Worm (Caenorhabditis elegans): ENCODE results near the gene F41H10.3.
A peak's percentile ranks its signal among the peaks of the same experiment; 100 is the strongest.

Gene F41H10.3

ce11 chrIV:5334518-5334917, 35.1 kb upstream of the F41H10.3 start (continued):
- TF ChIP-seq alr-1 (tag; optimal IDR thresholded peaks at IDR 0.05; ENCODE audit: borderline replicate concordance) (no peak), fkh-4 (tag; optimal IDR thresholded peaks at IDR 0.05; ENCODE audit: borderline replicate concordance) (no peak), ceh-8 (GFP tag; optimal IDR thresholded peaks at IDR 0.05) (peak; percentile 39), F16B12.6 (tag; optimal IDR thresholded peaks at IDR 0.05) (no peak), ztf-4 (tag; optimal IDR thresholded peaks at IDR 0.05) (no peak), lin-13 (GFP tag; optimal IDR thresholded peaks at IDR 0.05) (peak; percentile 32), xbp-1 (tag; optimal IDR thresholded peaks at IDR 0.05) (peak; percentile 50), hlh-4 (tag; optimal IDR thresholded peaks at IDR 0.05) (no peak), zip-4 (GFP tag; optimal IDR thresholded peaks at IDR 0.05) (no peak), egl-13 (tag; optimal IDR thresholded peaks at IDR 0.05) (no peak), efl-1 (optimal IDR thresholded peaks at IDR 0.05) (peak; percentile 43 to 63), efl-1 (GFP tag; optimal IDR thresholded peaks at IDR 0.05 in 1 of 2) (peak; percentile 49 to 95), aly-2 (tag; optimal IDR thresholded peaks at IDR 0.05) (peak; percentile 36), tbx-2 (tag; optimal IDR thresholded peaks at IDR 0.05) (peak; percentile 50), nhr-12 (tag; optimal IDR thresholded peaks at IDR 0.05) (no peak), fos-1 (tag; optimal IDR thresholded peaks at IDR 0.05) (peak; percentile 80), C04F5.9 (tag; optimal IDR thresholded peaks at IDR 0.05) (no peak), unc-130 (tag; optimal IDR thresholded peaks at IDR 0.05) (peak; percentile 55), lin-14 (GFP tag; optimal IDR thresholded peaks at IDR 0.05) (peak; percentile 75), irx-1 (tag; optimal IDR thresholded peaks at IDR 0.05) (peak; percentile 50), grh-1 (GFP tag; IDR thresholded peaks at IDR 0.05) (no peak), elt-2 (tag; optimal IDR thresholded peaks at IDR 0.05) (no peak), nhr-77 (tag; optimal IDR thresholded peaks at IDR 0.05) (peak; percentile 41), nhr-47 (tag; optimal IDR thresholded peaks at IDR 0.05) (peak; percentile 79), skn-1 (tag; optimal IDR thresholded peaks at IDR 0.05) (peak; percentile 33), lin-35 (GFP tag; optimal IDR thresholded peaks at IDR 0.05) (peak; percentile 55 to 74), lir-3 (tag; optimal IDR thresholded peaks at IDR 0.05; ENCODE audit: poor library complexity) (no peak), elt-3 (tag; optimal IDR thresholded peaks at IDR 0.05) (peak in 1 of 6 experiments; percentile 49), mep-1 (tag; optimal IDR thresholded peaks at IDR 0.05) (peak; percentile 50), pqm-1 (tag; optimal IDR thresholded peaks at IDR 0.05) (no peak), pax-3 (tag; optimal IDR thresholded peaks at IDR 0.05) (peak; percentile 29), isw-1 (GFP tag; IDR thresholded peaks at IDR 0.05) (peak; percentile 36), C34B4.2 (tag; optimal IDR thresholded peaks at IDR 0.05) (no peak), ama-1 (optimal IDR thresholded peaks at IDR 0.05) (no peak), unc-86 (tag; optimal IDR thresholded peaks at IDR 0.05) (peak; percentile 11), snu-23 (GFP tag; optimal IDR thresholded peaks at IDR 0.05) (peak; percentile 82), nhr-71 (tag; optimal IDR thresholded peaks at IDR 0.05) (peak; percentile 69), unc-30 (tag; optimal IDR thresholded peaks at IDR 0.05) (no peak), zag-1 (tag; optimal IDR thresholded peaks at IDR 0.05) (no peak), egl-27 (tag; optimal IDR thresholded peaks at IDR 0.05) (no peak), ztf-11 (tag; optimal IDR thresholded peaks at IDR 0.05) (no peak), nhr-11 (tag; optimal IDR thresholded peaks at IDR 0.05) (no peak), unc-62 (GFP tag; optimal IDR thresholded peaks at IDR 0.05) (no peak), nhr-237 (tag; optimal IDR thresholded peaks at IDR 0.05) (peak; percentile 20), ets-5 (GFP tag; IDR thresholded peaks at IDR 0.05) (no peak), sox-4 (tag; optimal IDR thresholded peaks at IDR 0.05) (no peak), aha-1 (tag; optimal IDR thresholded peaks at IDR 0.05) (no peak), nhr-85 (tag) (no peak), unc-98 (GFP tag; IDR thresholded peaks at IDR 0.05) (no peak), nhr-76 (tag; optimal IDR thresholded peaks at IDR 0.05) (no peak), ceh-82 (tag; optimal IDR thresholded peaks at IDR 0.05) (peak; percentile 31 to 69 (median 57)), ceh-88 (GFP tag; IDR thresholded peaks at IDR 0.05) (peak; percentile 35; the same call in 1 of the 2 replicates), Y116A8C.19 (tag; optimal IDR thresholded peaks at IDR 0.05; ENCODE audit: borderline replicate concordance) (no peak), dsc-1 (tag; optimal IDR thresholded peaks at IDR 0.05) (peak; percentile 56)
